Fruit fly (Drosophila melanogaster): ENCODE data around the gene CG32536.

Gene CG32536

DNA sequence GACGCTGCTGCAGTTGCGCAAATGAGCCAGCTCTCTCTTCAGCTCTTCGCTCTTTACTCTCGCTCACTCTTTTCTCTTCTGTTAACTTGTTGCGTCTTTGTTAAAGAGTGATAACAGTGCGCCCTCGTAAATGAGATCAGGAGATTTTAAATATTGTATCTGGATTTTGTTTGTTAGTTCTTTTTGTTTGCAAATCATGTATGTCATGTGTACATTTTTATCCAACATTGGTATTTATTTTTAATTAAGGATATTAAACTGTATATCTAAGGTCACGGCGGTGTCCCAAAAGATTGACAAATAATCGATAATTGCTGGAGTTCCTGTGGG lies 22.1 kb upstream of the CG32536 start (continued):
- TF ChIP-seq ATbp (GFP tag; optimal IDR thresholded peaks at IDR 0.05) (peak; percentile 30), CG17385 (GFP tag; optimal IDR thresholded peaks at IDR 0.05) (peak; percentile 12), Elba2 (GFP tag; optimal IDR thresholded peaks at IDR 0.05) (no peak), CG14965 (GFP tag; optimal IDR thresholded peaks at IDR 0.05; ENCODE audit: borderline replicate concordance) (no peak), CG10209 (GFP tag; optimal IDR thresholded peaks at IDR 0.05) (peak; percentile 35), Doc3 (GFP tag; IDR thresholded peaks at IDR 0.05; ENCODE audit: partially characterized antibody) (no peak), chif (GFP tag; optimal IDR thresholded peaks at IDR 0.05) (peak; percentile 18 to 61), CG2678 (tag; optimal IDR thresholded peaks at IDR 0.05) (peak; percentile 52), CG12744 (GFP tag; optimal IDR thresholded peaks at IDR 0.05) (peak; percentile 7), CG11723 (GFP tag; optimal IDR thresholded peaks at IDR 0.05) (no peak), CG4707 (GFP tag; optimal IDR thresholded peaks at IDR 0.05) (no peak), crc (GFP tag; optimal IDR thresholded peaks at IDR 0.05) (no peak), CG13424 (tag; optimal IDR thresholded peaks at IDR 0.05) (peak; percentile 44), Kr (GFP tag; optimal IDR thresholded peaks at IDR 0.05) (no peak), Sry-δ (GFP tag; optimal IDR thresholded peaks at IDR 0.05) (no peak), CG4730 (GFP tag; IDR thresholded peaks at IDR 0.05) (no peak; the same call in 1 of the 2 replicates), gem (tag; optimal IDR thresholded peaks at IDR 0.05) (peak; percentile 69), chn (GFP tag; optimal IDR thresholded peaks at IDR 0.05) (peak; percentile 65), CG14441 (GFP tag; IDR thresholded peaks at IDR 0.05) (peak; percentile 53; the same call in 1 of the 2 replicates), sob (GFP tag; IDR thresholded peaks at IDR 0.05) (peak; percentile 41), Med (GFP tag) (peak; percentile 91), CG6765 (GFP tag; optimal IDR thresholded peaks at IDR 0.05) (no peak), sens-2 (GFP tag; IDR thresholded peaks at IDR 0.05) (peak; percentile 24; the same call in 1 of the 2 replicates), Oli (tag; optimal IDR thresholded peaks at IDR 0.05) (peak; percentile 60), CG1603 (tag; optimal IDR thresholded peaks at IDR 0.05) (peak; percentile 35), CG11560 (tag; IDR thresholded peaks at IDR 0.05) (no peak), CG1529 (GFP tag; optimal IDR thresholded peaks at IDR 0.05) (peak; percentile 32), CG3163 (GFP tag; optimal IDR thresholded peaks at IDR 0.05) (peak; percentile 98), E2f1 (GFP tag; IDR thresholded peaks at IDR 0.05) (peak; percentile 61), br (optimal IDR thresholded peaks at IDR 0.05) (no peak), CG3281 (GFP tag; optimal IDR thresholded peaks at IDR 0.05) (peak; percentile 20), otp (GFP tag; IDR thresholded peaks at IDR 0.05) (peak; percentile 48; the same call in 1 of the 3 replicates), Gug (GFP tag; IDR thresholded peaks at IDR 0.05) (peak; percentile 37; the same call in 1 of the 4 replicates), CG30431 (GFP tag; optimal IDR thresholded peaks at IDR 0.05) (no peak), CG18599 (GFP tag; optimal IDR thresholded peaks at IDR 0.05) (peak; percentile 26), CG7987 (GFP tag; optimal IDR thresholded peaks at IDR 0.05) (peak; percentile 15), pho (GFP tag; optimal IDR thresholded peaks at IDR 0.05) (no peak), Dip2 (GFP tag; IDR thresholded peaks at IDR 0.05) (no peak), dysf (GFP tag; IDR thresholded peaks at IDR 0.05) (peak; percentile 63; the same call in 2 of the 3 replicates), CG11504 (tag; optimal IDR thresholded peaks at IDR 0.05) (peak; percentile 48), CG7372 (GFP tag; IDR thresholded peaks at IDR 0.05) (0 out of 2 replicates have a peak, but pooled peaks have one; percentile 21), PHDP (tag; optimal IDR thresholded peaks at IDR 0.05) (peak; percentile 42), CrebB (tag; optimal IDR thresholded peaks at IDR 0.05) (no peak), Hmr (GFP tag; optimal IDR thresholded peaks at IDR 0.05) (peak; percentile 11), gsb (GFP tag; IDR thresholded peaks at IDR 0.05) (0 out of 2 replicates have a peak, but pooled peaks have one; percentile 25), dpn (GFP tag; optimal IDR thresholded peaks at IDR 0.05) (peak in 1 of 2 experiments; percentile 10), pfk (GFP tag; optimal IDR thresholded peaks at IDR 0.05) (no peak), CG17612 (GFP tag; IDR thresholded peaks at IDR 0.05) (no peak), phol (tag; optimal IDR thresholded peaks at IDR 0.05) (peak; percentile 49), gt (GFP tag; IDR thresholded peaks at IDR 0.05) (no peak), CG10543 (GFP tag; optimal IDR thresholded peaks at IDR 0.05) (no peak)

Measured in whole organism, embryonic.